Worm (Caenorhabditis elegans): Measurements from ENCODE around the gene C05D11.5.

ce11 chrIII:6362323-6362922 lies 49.4 kb downstream of the C05D11.5 start:
- TF ChIP-seq ztf-29 (GFP tag; IDR thresholded peaks at IDR 0.05), result no peak
- no peak for TF ChIP-seq klf-2 (GFP tag; conservative IDR thresholded peaks at IDR 0.05)
